Worm (Caenorhabditis elegans): ENCODE data around the gene vab-2.

Gene vab-2

ce11 chrIV:3755921-3756320, 10.7 kb downstream of the vab-2 start, which contains the start of gene best-20:
Gene best-20 (plus strand): TSS chrIV:3756221.
- TF ChIP-seq ztf-28 (GFP tag; IDR thresholded peaks at IDR 0.05) = no peak
- TF ChIP-seq F57C9.4 (tag; optimal IDR thresholded peaks at IDR 0.05) = no peak
- no peak for TF ChIP-seq ceh-91 (GFP tag; IDR thresholded peaks at IDR 0.05)

- TF ChIP-seq ztf-3 (GFP tag; optimal IDR thresholded peaks at IDR 0.05) (no peak), lsy-27 (tag; optimal IDR thresholded peaks at IDR 0.05; ENCODE audit: borderline replicate concordance, insufficient read depth) (no peak), him-1 (tag; optimal IDR thresholded peaks at IDR 0.05) (no peak), snpc-4 (GFP tag; optimal IDR thresholded peaks at IDR 0.05) (no peak), snpc-4 (tag; optimal IDR thresholded peaks at IDR 0.05) (no peak), zfh-2 (GFP tag; conservative IDR thresholded peaks at IDR 0.05) (no peak), D2030.7 (GFP tag; IDR thresholded peaks at IDR 0.05) (no peak), Y53F4B.3 (GFP tag; IDR thresholded peaks at IDR 0.05) (no peak), madf-10 (tag; optimal IDR thresholded peaks at IDR 0.05) (no peak), snpc-1.3 (tag; optimal IDR thresholded peaks at IDR 0.05; ENCODE audit: insufficient read depth) (no peak), C17E4.6 (GFP tag; IDR thresholded peaks at IDR 0.05) (no peak)
These were observed 11.3 kb downstream of the vab-2 start, which contains the start of gene Y37E11AR.7 for ce11 chrIV:3755355-3755754. Gene Y37E11AR.7 (minus strand): TSS chrIV:3755455.

ce11 chrIV:3752276-3752675, 14.3 kb downstream of the vab-2 start:
- peak; percentile 4 for TF ChIP-seq efl-1 (GFP tag; optimal IDR thresholded peaks at IDR 0.05)
- TF ChIP-seq ztf-25 (GFP tag; IDR thresholded peaks at IDR 0.05) = no peak
- no peak for TF ChIP-seq cebp-1 (GFP tag; IDR thresholded peaks at IDR 0.05)
- no peak for TF ChIP-seq cebp-1 (tag; optimal IDR thresholded peaks at IDR 0.05)
- TF ChIP-seq T26A5.8 (tag; optimal IDR thresholded peaks at IDR 0.05) = no peak
- TF ChIP-seq hlh-26 (GFP tag; conservative IDR thresholded peaks at IDR 0.05) = no peak
- no peak for TF ChIP-seq lsl-1 (GFP tag; optimal IDR thresholded peaks at IDR 0.05)
- peak; percentile 49; the same call in 1 of the 2 replicates for TF ChIP-seq hmg-1.2 (GFP tag; IDR thresholded peaks at IDR 0.05)

ce11 chrIV:3751001-3751400, 15.6 kb downstream of the vab-2 start, which contains the start of gene ugt-45:
Gene ugt-45 (minus strand): TSS chrIV:3751101.
- no peak for TF ChIP-seq hrde-1 (tag; optimal IDR thresholded peaks at IDR 0.05; ENCODE audit: borderline replicate concordance)
- no peak for TF ChIP-seq F22D6.2 (tag; optimal IDR thresholded peaks at IDR 0.05)
- TF ChIP-seq B0261.1 (tag; optimal IDR thresholded peaks at IDR 0.05) = no peak

- no peak for TF ChIP-seq K12H6.12 (tag; optimal IDR thresholded peaks at IDR 0.05)
- no peak for TF ChIP-seq cebp-2 (GFP tag; IDR thresholded peaks at IDR 0.05)
- no peak for TF ChIP-seq F52B5.7 (tag; optimal IDR thresholded peaks at IDR 0.05)
- TF ChIP-seq lag-1 (GFP tag; IDR thresholded peaks at IDR 0.05) = no peak
- no peak for TF ChIP-seq Y67H2A.10 (GFP tag; conservative IDR thresholded peaks at IDR 0.05)
- no peak for TF ChIP-seq atf-7 (tag; optimal IDR thresholded peaks at IDR 0.05)
- TF ChIP-seq snpc-4 (GFP tag; optimal IDR thresholded peaks at IDR 0.05) = no peak
- no peak for TF ChIP-seq snpc-4 (tag; optimal IDR thresholded peaks at IDR 0.05)
- TF ChIP-seq sptf-2 (GFP tag; optimal IDR thresholded peaks at IDR 0.05) = no peak
- peak; percentile 56 for TF ChIP-seq zfh-2 (GFP tag; conservative IDR thresholded peaks at IDR 0.05)
- TF ChIP-seq F55B11.4 (tag; optimal IDR thresholded peaks at IDR 0.05; ENCODE audit: borderline replicate concordance, insufficient read depth) = no peak
- no peak for TF ChIP-seq him-1 (tag; optimal IDR thresholded peaks at IDR 0.05)
- no peak for TF ChIP-seq ztf-28 (GFP tag; IDR thresholded peaks at IDR 0.05)
- TF ChIP-seq dpl-1 (GFP tag; optimal IDR thresholded peaks at IDR 0.05) = no peak
- no peak for TF ChIP-seq lin-40 (tag; optimal IDR thresholded peaks at IDR 0.05)
- TF ChIP-seq sdz-38 (tag; optimal IDR thresholded peaks at IDR 0.05) = no peak
- TF ChIP-seq rpc-1 (optimal IDR thresholded peaks at IDR 0.05) = no peak
- TF ChIP-seq rpc-1 (tag; optimal IDR thresholded peaks at IDR 0.05) = no peak
- no peak for TF ChIP-seq hsf-1 (GFP tag; IDR thresholded peaks at IDR 0.05)
- TF ChIP-seq bed-2 (GFP tag; IDR thresholded peaks at IDR 0.05) = no peak
- TF ChIP-seq cebp-1 (GFP tag; IDR thresholded peaks at IDR 0.05) = no peak
- TF ChIP-seq cebp-1 (tag; optimal IDR thresholded peaks at IDR 0.05) = peak; percentile 8
- TF ChIP-seq C17E4.6 (GFP tag; IDR thresholded peaks at IDR 0.05) = no peak
- TF ChIP-seq akir-1 (GFP tag; optimal IDR thresholded peaks at IDR 0.05) = no peak
- TF ChIP-seq attf-5 (GFP tag; optimal IDR thresholded peaks at IDR 0.05) = no peak
- TF ChIP-seq hlh-26 (GFP tag; conservative IDR thresholded peaks at IDR 0.05) = no peak
These were observed 20.8 kb downstream of the vab-2 start for ce11 chrIV:3745806-3746205.
